Worm (Caenorhabditis elegans): ENCODE measurements around the gene srw-67.

srw-67 gene

DNA sequence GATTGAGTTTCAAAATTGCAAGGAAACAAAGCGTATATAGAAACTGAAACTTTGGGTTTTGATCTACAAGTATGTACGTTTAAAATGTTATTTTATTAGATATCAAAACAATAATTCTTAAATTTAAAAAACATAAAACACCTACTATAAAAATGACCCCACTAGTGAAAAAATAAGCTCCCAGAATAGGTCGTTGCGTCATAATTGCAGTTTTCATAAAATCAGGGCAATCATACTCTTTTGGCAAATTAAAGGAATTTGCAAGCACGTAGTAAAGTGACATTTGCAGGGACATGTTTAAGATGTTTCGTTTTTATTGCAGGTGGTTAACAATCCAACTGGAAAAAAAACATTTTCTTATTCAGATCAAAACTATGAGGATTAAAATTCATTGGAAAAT lies 8.9 kb upstream of the srw-67 start, which contains the start of gene srt-6:
Gene srt-6 (minus strand): TSS at position 295 of the 400 bp plus-strand sequence.
- TF ChIP-seq aly-1 (tag; optimal IDR thresholded peaks at IDR 0.05) (no peak), hmg-4 (GFP tag; optimal IDR thresholded peaks at IDR 0.05) (no peak), B0310.2 (tag; optimal IDR thresholded peaks at IDR 0.05) (no peak), F13C5.2 (tag; optimal IDR thresholded peaks at IDR 0.05) (no peak), ceh-13 (GFP tag; optimal IDR thresholded peaks at IDR 0.05) (no peak), ama-1 (optimal IDR thresholded peaks at IDR 0.05) (no peak), pes-1 (GFP tag; IDR thresholded peaks at IDR 0.05) (no peak), hmbx-1 (tag; optimal IDR thresholded peaks at IDR 0.05) (no peak)

ce11 chrV:7409599-7409998 lies 7.9 kb upstream of the srw-67 start, which contains the start of gene R13D7.2:
Gene R13D7.2, plus strand, starts transcription at chrV:7409899.
- TF ChIP-seq ceh-36 (tag; optimal IDR thresholded peaks at IDR 0.05) (no peak), ets-7 (tag; optimal IDR thresholded peaks at IDR 0.05) (no peak), B0310.2 (tag; optimal IDR thresholded peaks at IDR 0.05) (no peak), ama-1 (optimal IDR thresholded peaks at IDR 0.05) (no peak), scrt-1 (GFP tag; IDR thresholded peaks at IDR 0.05) (no peak), aly-1 (tag; optimal IDR thresholded peaks at IDR 0.05) (no peak), F13C5.2 (tag; optimal IDR thresholded peaks at IDR 0.05) (no peak), tbx-11 (GFP tag; IDR thresholded peaks at IDR 0.05) (no peak)

- TF ChIP-seq aly-1 (tag; optimal IDR thresholded peaks at IDR 0.05) (no peak), pes-1 (GFP tag; IDR thresholded peaks at IDR 0.05) (no peak), tra-4 (tag; optimal IDR thresholded peaks at IDR 0.05) (no peak), F13C5.2 (tag; optimal IDR thresholded peaks at IDR 0.05) (no peak), B0310.2 (tag; optimal IDR thresholded peaks at IDR 0.05) (no peak), scrt-1 (GFP tag; IDR thresholded peaks at IDR 0.05) (no peak), sea-1 (GFP tag; conservative IDR thresholded peaks at IDR 0.05) (no peak), ceh-36 (tag; optimal IDR thresholded peaks at IDR 0.05) (no peak), ama-1 (optimal IDR thresholded peaks at IDR 0.05) (no peak), flt-1 (GFP tag; IDR thresholded peaks at IDR 0.05) (no peak)
Measured at ce11 chrV:7411695-7412094, 5.8 kb upstream of the srw-67 start, which contains the start of gene str-41. Gene str-41, plus strand, starts transcription at chrV:7411995.

DNA sequence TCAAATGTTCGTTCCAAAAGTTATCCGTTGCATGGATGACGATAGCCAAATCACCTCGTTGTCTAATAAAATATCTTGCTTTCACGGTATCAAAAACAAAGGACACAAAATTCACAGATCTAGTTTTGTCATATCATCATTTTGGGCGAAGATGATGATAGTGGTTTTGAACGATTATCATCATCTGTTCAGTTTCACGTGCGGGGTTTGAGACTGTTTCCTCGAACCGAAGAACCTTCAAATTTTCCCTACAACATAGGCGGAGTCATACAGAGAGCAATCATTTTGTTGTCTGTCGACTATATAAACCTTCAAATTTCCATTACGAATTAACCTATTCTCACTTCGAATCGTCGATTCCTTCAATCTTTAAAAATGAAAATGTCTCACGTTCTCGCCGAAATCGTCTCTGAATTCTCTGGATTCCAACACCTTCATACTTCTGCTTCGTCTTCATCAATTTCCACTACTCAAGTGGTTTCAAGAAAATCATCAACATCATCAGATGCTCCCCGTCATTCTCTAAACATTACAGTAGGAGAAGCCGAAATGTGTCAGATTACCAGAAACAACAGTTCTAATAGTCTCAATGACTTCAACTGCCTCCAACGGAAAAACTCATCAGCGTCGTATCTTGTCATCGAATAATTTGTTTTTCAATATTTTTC lies 4.2 kb upstream of the srw-67 start, which contains the start of gene F18E3.11:
Gene F18E3.11 (plus strand): TSS at position 376 of the 668 bp plus-strand sequence.
- TF ChIP-seq tbx-11 (GFP tag; IDR thresholded peaks at IDR 0.05) (no peak), hnd-1 (tag; optimal IDR thresholded peaks at IDR 0.05) (no peak), pes-1 (GFP tag; IDR thresholded peaks at IDR 0.05) (no peak), hmg-4 (GFP tag; optimal IDR thresholded peaks at IDR 0.05) (no peak), ets-7 (tag; optimal IDR thresholded peaks at IDR 0.05) (no peak), ceh-36 (tag; optimal IDR thresholded peaks at IDR 0.05) (no peak), flt-1 (GFP tag; IDR thresholded peaks at IDR 0.05) (no peak)

DNA sequence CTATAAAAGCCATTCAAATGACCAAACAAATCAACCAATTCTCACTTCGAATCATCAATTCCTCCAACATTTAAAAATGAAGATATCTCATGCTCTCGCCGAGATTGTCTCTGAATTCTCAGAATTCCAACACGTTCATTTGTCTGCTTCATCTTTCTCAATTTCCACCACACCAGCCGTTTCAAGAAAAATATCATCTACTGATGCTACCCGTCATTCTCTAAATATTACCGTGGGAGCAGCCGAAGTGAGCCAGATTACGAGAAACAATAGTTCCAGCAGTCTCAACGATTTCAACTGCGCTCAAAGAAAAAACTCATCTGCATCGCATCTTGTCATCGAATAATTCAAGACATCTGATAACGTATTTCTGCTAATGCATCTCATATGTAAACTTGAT lies 2.6 kb upstream of the srw-67 start, which contains the start of gene F18E3.12:
Gene F18E3.12 (plus strand): TSS at position 77 of the 400 bp plus-strand sequence.
- TF ChIP-seq hmg-4 (GFP tag; optimal IDR thresholded peaks at IDR 0.05), result no peak
- no peak for TF ChIP-seq ama-1 (optimal IDR thresholded peaks at IDR 0.05)
- TF ChIP-seq F13C5.2 (tag; optimal IDR thresholded peaks at IDR 0.05), result no peak
- TF ChIP-seq scrt-1 (GFP tag; IDR thresholded peaks at IDR 0.05), result no peak
- TF ChIP-seq tra-4 (tag; optimal IDR thresholded peaks at IDR 0.05), result no peak
- no peak for TF ChIP-seq tbx-37 (GFP tag; conservative IDR thresholded peaks at IDR 0.05)
- TF ChIP-seq pes-1 (GFP tag; IDR thresholded peaks at IDR 0.05), result no peak
- TF ChIP-seq B0310.2 (tag; optimal IDR thresholded peaks at IDR 0.05), result no peak
- no peak for TF ChIP-seq aly-1 (tag; optimal IDR thresholded peaks at IDR 0.05)

DNA sequence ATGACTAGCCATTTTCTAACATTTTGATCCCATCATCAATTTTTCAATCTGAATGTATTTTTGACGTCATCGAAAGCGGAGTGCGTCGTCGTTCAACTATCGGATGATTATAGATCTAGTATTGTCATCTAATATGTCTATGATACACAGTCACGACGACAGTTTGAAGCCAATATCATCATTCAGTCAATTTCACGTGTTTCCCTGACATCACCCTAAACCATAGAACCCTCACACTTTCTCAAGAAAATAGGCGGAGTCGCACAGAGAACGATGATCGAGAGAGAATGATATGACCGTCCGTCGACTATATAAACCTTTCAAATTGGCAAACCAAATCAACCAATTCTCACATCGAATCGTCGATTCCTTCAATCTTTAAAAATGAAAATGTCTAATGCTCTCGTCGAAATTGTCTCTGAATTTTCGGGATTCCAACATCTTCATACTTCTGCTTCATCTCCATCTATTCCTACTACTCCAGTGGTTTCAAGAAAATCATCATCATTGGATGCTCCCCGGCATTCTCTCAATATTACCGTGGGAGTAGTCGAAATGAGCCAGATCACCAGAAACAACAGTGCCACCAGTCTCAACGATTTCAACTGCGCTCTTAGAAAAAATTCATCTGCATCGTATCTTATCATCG lies 1.6 kb upstream of the srw-67 start, which contains the start of gene F18E3.13:
Gene F18E3.13 (plus strand): TSS at position 385 of the 649 bp plus-strand sequence.
- no peak for TF ChIP-seq hnd-1 (tag; optimal IDR thresholded peaks at IDR 0.05)
- TF ChIP-seq ceh-13 (GFP tag; optimal IDR thresholded peaks at IDR 0.05), result no peak
- no peak for TF ChIP-seq ets-7 (tag; optimal IDR thresholded peaks at IDR 0.05)
- TF ChIP-seq pes-1 (GFP tag; IDR thresholded peaks at IDR 0.05), result no peak
- TF ChIP-seq tbx-37 (GFP tag; conservative IDR thresholded peaks at IDR 0.05), result no peak
- TF ChIP-seq hmg-4 (GFP tag; optimal IDR thresholded peaks at IDR 0.05), result no peak
- TF ChIP-seq scrt-1 (GFP tag; IDR thresholded peaks at IDR 0.05), result no peak
- no peak for TF ChIP-seq tra-4 (tag; optimal IDR thresholded peaks at IDR 0.05)
- no peak for TF ChIP-seq B0310.2 (tag; optimal IDR thresholded peaks at IDR 0.05)
- no peak for TF ChIP-seq F13C5.2 (tag; optimal IDR thresholded peaks at IDR 0.05)
- no peak for TF ChIP-seq flt-1 (GFP tag; IDR thresholded peaks at IDR 0.05)
- TF ChIP-seq aly-1 (tag; optimal IDR thresholded peaks at IDR 0.05), result no peak

DNA sequence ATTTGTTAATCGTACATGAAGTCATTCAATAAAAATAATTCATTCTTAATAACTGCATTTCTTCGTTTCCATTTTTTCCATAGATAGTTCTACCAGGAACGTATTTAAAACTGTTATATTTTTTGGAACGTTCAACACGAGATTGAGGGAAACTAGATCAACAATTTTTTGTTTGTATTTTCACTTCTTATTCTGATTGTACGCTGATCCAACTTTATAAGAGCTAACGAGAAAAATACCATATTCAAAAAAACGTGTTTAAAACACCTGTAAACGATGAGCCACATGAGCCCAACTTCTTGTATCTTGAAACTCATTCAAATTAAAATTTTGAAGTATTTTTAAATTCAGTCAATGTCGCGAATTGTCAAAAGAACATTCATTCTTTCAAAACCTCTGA lies 891 bp upstream of the srw-67 start:
- no peak for TF ChIP-seq hmbx-1 (tag; optimal IDR thresholded peaks at IDR 0.05)
- no peak for TF ChIP-seq aly-1 (tag; optimal IDR thresholded peaks at IDR 0.05)
- no peak for TF ChIP-seq scrt-1 (GFP tag; IDR thresholded peaks at IDR 0.05)
- TF ChIP-seq sea-1 (GFP tag; conservative IDR thresholded peaks at IDR 0.05), result no peak
- TF ChIP-seq F13C5.2 (tag; optimal IDR thresholded peaks at IDR 0.05), result no peak
- TF ChIP-seq ama-1 (optimal IDR thresholded peaks at IDR 0.05), result no peak
- no peak for TF ChIP-seq hnd-1 (tag; optimal IDR thresholded peaks at IDR 0.05)
- TF ChIP-seq tra-4 (tag; optimal IDR thresholded peaks at IDR 0.05), result no peak
- no peak for TF ChIP-seq ets-7 (tag; optimal IDR thresholded peaks at IDR 0.05)
- no peak for TF ChIP-seq B0310.2 (tag; optimal IDR thresholded peaks at IDR 0.05)
- TF ChIP-seq ceh-36 (tag; optimal IDR thresholded peaks at IDR 0.05), result no peak
- TF ChIP-seq hmg-4 (GFP tag; optimal IDR thresholded peaks at IDR 0.05), result no peak
- no peak for TF ChIP-seq pes-1 (GFP tag; IDR thresholded peaks at IDR 0.05)
- no peak for TF ChIP-seq ceh-13 (GFP tag; optimal IDR thresholded peaks at IDR 0.05)
- no peak for TF ChIP-seq tbx-37 (GFP tag; conservative IDR thresholded peaks at IDR 0.05)
- TF ChIP-seq flt-1 (GFP tag; IDR thresholded peaks at IDR 0.05), result no peak
- no peak for TF ChIP-seq tbx-11 (GFP tag; IDR thresholded peaks at IDR 0.05)
